Fruit fly (Drosophila melanogaster): ENCODE measurements around the gene CG14220.

- TF ChIP-seq Dfd (GFP tag; optimal IDR thresholded peaks at IDR 0.05) = no peak
- TF ChIP-seq fru (GFP tag; optimal IDR thresholded peaks at IDR 0.05) = no peak
- TF ChIP-seq lola (GFP tag; optimal IDR thresholded peaks at IDR 0.05) = no peak
- TF ChIP-seq sv (GFP tag; optimal IDR thresholded peaks at IDR 0.05) = no peak
- no peak for TF ChIP-seq sage (GFP tag; optimal IDR thresholded peaks at IDR 0.05)
- TF ChIP-seq h (GFP tag; optimal IDR thresholded peaks at IDR 0.05) = no peak
- no peak for TF ChIP-seq psq (GFP tag; optimal IDR thresholded peaks at IDR 0.05)
- TF ChIP-seq CrebA (GFP tag; optimal IDR thresholded peaks at IDR 0.05; ENCODE audit: borderline replicate concordance) = no peak
- TF ChIP-seq CG9705 (GFP tag; optimal IDR thresholded peaks at IDR 0.05) = no peak
- no peak for TF ChIP-seq Abd-B (GFP tag; optimal IDR thresholded peaks at IDR 0.05)
- TF ChIP-seq usp (GFP tag; optimal IDR thresholded peaks at IDR 0.05) = no peak
These were observed 39.1 kb upstream of the CG14220 start for dm6 chrX:19640707-19641248.

Data from whole organism, wandering third instar larva.